Fruit fly (Drosophila melanogaster) whole organism, embryonic: Measurements from ENCODE around the gene mRpS10.

Source experiments
- Abd-B ChIP-seq: fragments of 200-800 bp; sonication (Bioruptor generic); optimal IDR thresholded peaks from 2 replicates; lab custom pipeline; 2018; ENCODE audit warnings: missing biosample characterization, mild to moderate bottlenecking, missing genetic modification characterization, moderate library complexity
- Atf6 ChIP-seq: fragments of 200-800 bp; sonication (Bioruptor generic); IDR thresholded peaks from 2 replicates; pipeline ENCODE4 v1.3.6; 2022; ENCODE audit warnings: missing biosample characterization, missing genetic modification characterization
- CG10267 ChIP-seq: fragments of 200-800 bp; sonication (Bioruptor generic); optimal IDR thresholded peaks from 2 replicates; lab custom pipeline; 2018; ENCODE audit warnings: missing biosample characterization, mild to moderate bottlenecking, missing genetic modification characterization, moderate library complexity
- CG10565 ChIP-seq: fragments of 200-800 bp; sonication (Bioruptor generic); optimal IDR thresholded peaks from 3 replicates; lab custom pipeline; 2016; ENCODE audit warnings: missing biosample characterization, mild to moderate bottlenecking, missing genetic modification characterization
- CG10979 ChIP-seq: fragments of 200-800 bp; sonication (Bioruptor generic); optimal IDR thresholded peaks from 2 replicates; lab custom pipeline; 2018; ENCODE audit warnings: missing biosample characterization, mild to moderate bottlenecking, missing genetic modification characterization, moderate library complexity
- CG11093 ChIP-seq: fragments of 200-800 bp; sonication (Bioruptor generic); IDR thresholded peaks from 3 replicates; pipeline ENCODE4 v1.3.6; 2022; ENCODE audit warnings: missing biosample characterization, missing genetic modification characterization
- CG1603 ChIP-seq: fragments of 200-800 bp; sonication (Bioruptor generic); optimal IDR thresholded peaks from 2 replicates; lab custom pipeline; 2019; ENCODE audit warnings: missing biosample characterization, mild to moderate bottlenecking, missing genetic modification characterization, moderate library complexity
- CG16863 ChIP-seq: fragments of 200-800 bp; sonication (Bioruptor generic); optimal IDR thresholded peaks from 3 replicates; lab custom pipeline; 2016; ENCODE audit warnings: missing biosample characterization, missing genetic modification characterization
- CG2199 ChIP-seq: fragments of 200-800 bp; sonication (Bioruptor generic); IDR thresholded peaks from 3 replicates; pipeline ENCODE4 v1.3.6; 2022; ENCODE audit warnings: missing biosample characterization, missing genetic modification characterization
- CG30431 ChIP-seq: fragments of 200-800 bp; sonication (Bioruptor generic); optimal IDR thresholded peaks from 2 replicates; lab custom pipeline; 2017; ENCODE audit warnings: missing biosample characterization, missing genetic modification characterization
- CG31441 ChIP-seq: fragments of 200-800 bp; sonication (Bioruptor generic); IDR thresholded peaks from 2 replicates; pipeline ENCODE4 v1.3.6; 2022; ENCODE audit warnings: missing biosample characterization, missing genetic modification characterization
- CG33213 ChIP-seq: fragments of 200-800 bp; sonication (Bioruptor generic); optimal IDR thresholded peaks from 3 replicates; lab custom pipeline; 2016; ENCODE audit warnings: missing biosample characterization, missing genetic modification characterization
- CG33557 ChIP-seq: fragments of 200-800 bp; sonication (Bioruptor generic); optimal IDR thresholded peaks from 2 replicates; lab custom pipeline; 2019; ENCODE audit warnings: missing biosample characterization, mild to moderate bottlenecking, missing genetic modification characterization, moderate library complexity
- CG34422 ChIP-seq: fragments of 200-800 bp; sonication (Bioruptor generic); IDR thresholded peaks from 3 replicates; pipeline ENCODE4 v1.3.6; 2022; ENCODE audit warnings: missing biosample characterization, missing genetic modification characterization
- CG4617 ChIP-seq: fragments of 200-800 bp; sonication (Bioruptor generic); optimal IDR thresholded peaks from 3 replicates; lab custom pipeline; 2016; ENCODE audit warnings: missing biosample characterization, missing genetic modification characterization, borderline replicate concordance
- CG7271 ChIP-seq: fragments of 200-800 bp; sonication (Bioruptor generic); optimal IDR thresholded peaks from 2 replicates; lab custom pipeline; 2018; ENCODE audit warnings: missing biosample characterization, mild to moderate bottlenecking, missing genetic modification characterization, moderate library complexity
- CG7786 ChIP-seq: fragments of 200-800 bp; sonication (Bioruptor generic); optimal IDR thresholded peaks from 2 replicates; lab custom pipeline; 2016; ENCODE audit warnings: missing biosample characterization, missing genetic modification characterization
- CG7928 ChIP-seq: fragments of 200-800 bp; sonication (Bioruptor generic); optimal IDR thresholded peaks from 2 replicates; lab custom pipeline; 2017; ENCODE audit warnings: missing biosample characterization, mild to moderate bottlenecking, missing genetic modification characterization
- CG7963 ChIP-seq: fragments of 200-800 bp; sonication (Bioruptor generic); IDR thresholded peaks from 3 replicates; pipeline ENCODE4 v1.3.6; 2022; ENCODE audit warnings: missing biosample characterization, missing genetic modification characterization; ENCODE audit not compliant: partially characterized antibody
- CkIIα-i1 ChIP-seq: fragments of 200-800 bp; sonication (Bioruptor generic); IDR thresholded peaks from 2 replicates; pipeline ENCODE4 v1.3.6; 2022; ENCODE audit warnings: missing biosample characterization, missing genetic modification characterization
- CoRest ChIP-seq: fragments of 200-800 bp; sonication (Bioruptor generic); optimal IDR thresholded peaks from 3 replicates; lab custom pipeline; 2018; ENCODE audit warnings: missing biosample characterization, mild to moderate bottlenecking, missing genetic modification characterization, moderate library complexity
- Dfd ChIP-seq, 2 experiments: fragments of >200 bp; optimal IDR thresholded peaks; 2 replicates each; lab custom pipeline; 2017; ENCODE audit warnings: missing biosample characterization in 2 of 2, missing genetic modification characterization in 2 of 2
- Dp ChIP-seq: fragments of 200-800 bp; sonication (Bioruptor generic); optimal IDR thresholded peaks from 2 replicates; lab custom pipeline; 2018; ENCODE audit warnings: missing biosample characterization, mild to moderate bottlenecking, missing genetic modification characterization, moderate library complexity
- Dref ChIP-seq: fragments of 200-800 bp; sonication (Bioruptor generic); IDR thresholded peaks from 2 replicates; pipeline ENCODE4 v1.3.6; 2022; ENCODE audit warnings: missing biosample characterization, missing genetic modification characterization
- HLH4C ChIP-seq: fragments of 200-800 bp; sonication (Bioruptor generic); IDR thresholded peaks from 3 replicates; pipeline ENCODE4 v1.3.6; 2022; ENCODE audit warnings: missing biosample characterization, missing genetic modification characterization; ENCODE audit not compliant: partially characterized antibody
- Lhr ChIP-seq: fragments of 200-800 bp; sonication (Bioruptor generic); optimal IDR thresholded peaks from 3 replicates; lab custom pipeline; 2017; ENCODE audit warnings: mild to moderate bottlenecking, missing biosample characterization, missing genetic modification reagents, missing genetic modification characterization
- MESR4 ChIP-seq: fragments of 200-800 bp; sonication (Bioruptor generic); optimal IDR thresholded peaks from 2 replicates; lab custom pipeline; 2018; ENCODE audit warnings: missing biosample characterization, mild to moderate bottlenecking, missing genetic modification characterization, moderate library complexity
- Med ChIP-seq: fragments of 200-800 bp; sonication (Bioruptor generic); peaks from one replicate; lab custom pipeline; 2016; ENCODE audit warnings: missing biosample characterization, missing genetic modification characterization, mild to moderate bottlenecking, inconsistent platforms, moderate library complexity
- Mrtf ChIP-seq: fragments of 200-800 bp; sonication (Bioruptor generic); IDR thresholded peaks from 3 replicates; pipeline ENCODE4 v1.3.6; 2022; ENCODE audit warnings: missing biosample characterization, missing genetic modification characterization
- Oaz ChIP-seq: fragments of 200-800 bp; sonication (Bioruptor generic); IDR thresholded peaks from 2 replicates; pipeline ENCODE4 v1.3.6; 2022; ENCODE audit warnings: missing biosample characterization, missing genetic modification characterization
- TFAM ChIP-seq: fragments of 200-800 bp; sonication (Bioruptor generic); optimal IDR thresholded peaks from 2 replicates; lab custom pipeline; 2017; ENCODE audit warnings: missing biosample characterization, missing genetic modification characterization, inconsistent platforms
- Vsx1 ChIP-seq: fragments of 200-800 bp; sonication (Bioruptor generic); optimal IDR thresholded peaks from 2 replicates; lab custom pipeline; 2017; ENCODE audit warnings: missing biosample characterization, mild to moderate bottlenecking, missing genetic modification characterization, missing genetic modification reagents
- ato ChIP-seq: fragments of 200-800 bp; sonication (Bioruptor generic); IDR thresholded peaks from 2 replicates; pipeline ENCODE4 v1.3.6; 2022; ENCODE audit warnings: missing biosample characterization, missing genetic modification characterization; ENCODE audit not compliant: partially characterized antibody
- bbx ChIP-seq: fragments of 200-800 bp; sonication (Bioruptor generic); IDR thresholded peaks from 2 replicates; pipeline ENCODE4 v1.3.6; 2022; ENCODE audit warnings: missing biosample characterization, missing genetic modification characterization; ENCODE audit not compliant: partially characterized antibody
- dm ChIP-seq: fragments of 200-800 bp; sonication (Bioruptor generic); optimal IDR thresholded peaks from 3 replicates; lab custom pipeline; 2016; ENCODE audit warnings: missing biosample characterization, missing genetic modification characterization
- fru ChIP-seq: fragments of >200 bp; optimal IDR thresholded peaks from 2 replicates; lab custom pipeline; 2017
- insv ChIP-seq, 2 experiments: fragments of 200-800 bp; sonication (Bioruptor generic); optimal IDR thresholded peaks; 3 replicates each; lab custom pipeline; 2016 to 2018; ENCODE audit warnings: missing biosample characterization in 2 of 2, missing genetic modification characterization in 2 of 2
- maf-S ChIP-seq: fragments of 200-800 bp; sonication (Bioruptor generic); optimal IDR thresholded peaks from 2 replicates; lab custom pipeline; 2016; ENCODE audit warnings: missing biosample characterization, missing genetic modification characterization
- mam ChIP-seq: fragments of 200-800 bp; sonication (Bioruptor generic); optimal IDR thresholded peaks from 3 replicates; lab custom pipeline; 2016; ENCODE audit warnings: missing biosample characterization, missing genetic modification characterization
- mld ChIP-seq: fragments of 200-800 bp; sonication (Bioruptor generic); IDR thresholded peaks from 3 replicates; pipeline ENCODE4 v1.3.6; 2022; ENCODE audit warnings: missing biosample characterization, missing genetic modification characterization; ENCODE audit not compliant: partially characterized antibody
- org-1 ChIP-seq: fragments of 200-800 bp; sonication (Bioruptor generic); optimal IDR thresholded peaks from 2 replicates; lab custom pipeline; 2017; ENCODE audit warnings: missing biosample characterization, missing genetic modification characterization
- psq ChIP-seq: fragments of 200-800 bp; sonication (Bioruptor generic); optimal IDR thresholded peaks from 2 replicates; lab custom pipeline; 2017; ENCODE audit warnings: missing biosample characterization, missing genetic modification characterization
- pum ChIP-seq: fragments of 200-800 bp; sonication (Bioruptor generic); optimal IDR thresholded peaks from 2 replicates; lab custom pipeline; 2016; ENCODE audit warnings: missing biosample characterization, missing genetic modification characterization
- slp2 ChIP-seq: fragments of 200-800 bp; sonication (Bioruptor generic); optimal IDR thresholded peaks from 2 replicates; lab custom pipeline; 2016; ENCODE audit warnings: missing biosample characterization, missing genetic modification characterization
- so ChIP-seq: fragments of 200-800 bp; sonication (Bioruptor generic); IDR thresholded peaks from 3 replicates; pipeline ENCODE4 v1.3.6; 2022; ENCODE audit warnings: missing biosample characterization, missing genetic modification characterization
- sqz ChIP-seq: fragments of 200-800 bp; sonication (Bioruptor generic); optimal IDR thresholded peaks from 3 replicates; lab custom pipeline; 2018; ENCODE audit warnings: missing biosample characterization, mild to moderate bottlenecking, missing genetic modification characterization
- tio ChIP-seq: fragments of 200-800 bp; sonication (Bioruptor generic); optimal IDR thresholded peaks from 2 replicates; lab custom pipeline; 2017; ENCODE audit warnings: missing biosample characterization, missing genetic modification characterization, inconsistent platforms
- tna ChIP-seq: fragments of 200-800 bp; sonication (Bioruptor generic); IDR thresholded peaks from 2 replicates; pipeline ENCODE4 v1.3.6; 2022; ENCODE audit warnings: missing biosample characterization, missing genetic modification characterization; ENCODE audit not compliant: partially characterized antibody
- trem ChIP-seq: fragments of 200-800 bp; optimal IDR thresholded peaks from 3 replicates; lab custom pipeline; 2019; ENCODE audit warnings: missing biosample characterization, mild to moderate bottlenecking, missing genetic modification characterization, moderate library complexity
- vvl ChIP-seq: fragments of 200-800 bp; sonication (Bioruptor generic); IDR thresholded peaks from 2 replicates; pipeline ENCODE4 v1.3.6; 2022; ENCODE audit warnings: missing biosample characterization, missing genetic modification characterization
- zen2 ChIP-seq: fragments of 200-800 bp; sonication (Bioruptor generic); IDR thresholded peaks from 3 replicates; pipeline ENCODE4 v1.3.6; 2022; ENCODE audit warnings: missing biosample characterization, missing genetic modification characterization; ENCODE audit not compliant: partially characterized antibody

Gene mRpS10

dm6 chr3R:15225279-15225730, 4.2 kb upstream of the mRpS10 start, which contains the start of the genes CG31344 and Caf1-55 (continued):
- TF ChIP-seq slp2 (GFP tag; lab: Kevin White, UChicago) (no peak), CG7928 (GFP tag; lab: Kevin White, UChicago) (no peak), CG10565 (GFP tag; lab: Kevin White, UChicago) (no peak), CG31441 (peak; percentile 23; the same call in 1 of the 2 replicates), psq (no peak), bbx (GFP tag; lab: Robert Waterston, UW) (peak; percentile 84), mam (GFP tag; lab: Kevin White, UChicago) (no peak), CG33213 (GFP tag; lab: Kevin White, UChicago) (peak; percentile 20), CG34422 (GFP tag; lab: Robert Waterston, UW) (no peak), Abd-B (GFP tag; lab: Kevin White, UChicago) (peak; percentile 66), CG7271 (no peak), Dfd (GFP tag; optimal IDR thresholded peaks at IDR 0.05; lab: Kevin White, UChicago) (no peak), CG16863 (GFP tag; lab: Kevin White, UChicago) (no peak), tio (GFP tag; lab: Kevin White, UChicago) (no peak), fru (no peak), so (GFP tag; lab: Robert Waterston, UW) (no peak), sqz (GFP tag; lab: Kevin White, UChicago) (no peak), maf-S (GFP tag; lab: Kevin White, UChicago) (peak; percentile 12), CkIIα-i1 (no peak), CG7963 (GFP tag; lab: Robert Waterston, UW) (peak; percentile 79; the same call in 2 of the 3 replicates), TFAM (GFP tag; lab: Kevin White, UChicago) (no peak), Oaz (GFP tag; lab: Robert Waterston, UW) (no peak), insv (GFP tag; optimal IDR thresholded peaks at IDR 0.05; lab: Kevin White, UChicago) (peak in 1 of 2 experiments; percentile 18), CG10979 (no peak), pum (no peak), CoRest (tag; lab: Kevin White, UChicago) (peak; percentile 26), CG11093 (GFP tag; lab: Robert Waterston, UW) (no peak), CG4617 (GFP tag; lab: Kevin White, UChicago) (peak; percentile 66), Dref (GFP tag; lab: Robert Waterston, UW) (peak; percentile 92), CG1603 (tag; lab: Kevin White, UChicago) (peak; percentile 84), Mrtf (GFP tag; lab: Robert Waterston, UW) (no peak), ato (GFP tag; lab: Robert Waterston, UW) (0 out of 2 replicates have a peak, but pooled peaks have one; percentile 19), CG2199 (no peak), trem (tag; lab: Kevin White, UChicago) (peak; percentile 85), HLH4C (GFP tag; lab: Robert Waterston, UW) (peak; percentile 89), Atf6 (GFP tag; lab: Robert Waterston, UW) (no peak), dm (peak; percentile 60), MESR4 (GFP tag; lab: Kevin White, UChicago) (peak; percentile 65), org-1 (no peak), Lhr (peak; percentile 76), CG33557 (GFP tag; lab: Kevin White, UChicago) (no peak), vvl (GFP tag; lab: Robert Waterston, UW) (peak; percentile 42; the same call in 1 of the 2 replicates), Dp (GFP tag; lab: Kevin White, UChicago) (peak; percentile 77), Vsx1 (GFP tag; lab: Kevin White, UChicago) (peak; percentile 16), CG7786 (peak; percentile 17), zen2 (peak; percentile 76), CG10267 (tag; lab: Kevin White, UChicago) (peak; percentile 37), tna (peak; percentile 44; the same call in 1 of the 2 replicates), CG30431 (no peak), mld (GFP tag; lab: Robert Waterston, UW) (no peak), Med (peak; percentile 74)
